Fruit fly (Drosophila melanogaster) whole organism, embryonic: ENCODE data around the gene CG12766.

Source experiments
- BtbVII ChIP-seq: fragments of 200-800 bp; sonication (Bioruptor generic); optimal IDR thresholded peaks from 3 replicates; lab custom pipeline; 2017; ENCODE audit warnings: missing biosample characterization, mild to moderate bottlenecking, missing genetic modification characterization
- CG12071 ChIP-seq: fragments of 200-800 bp; sonication (Bioruptor generic); optimal IDR thresholded peaks from 3 replicates; lab custom pipeline; 2018; ENCODE audit warnings: missing biosample characterization, mild to moderate bottlenecking, missing genetic modification characterization
- CG17186 ChIP-seq: fragments of 200-800 bp; sonication (Bioruptor generic); optimal IDR thresholded peaks from 3 replicates; lab custom pipeline; 2017; ENCODE audit warnings: missing biosample characterization, missing genetic modification reagents, missing genetic modification characterization
- CG2678 ChIP-seq: fragments of 200-800 bp; sonication (Bioruptor generic); optimal IDR thresholded peaks from 3 replicates; lab custom pipeline; 2019; ENCODE audit warnings: missing biosample characterization, mild to moderate bottlenecking, missing genetic modification characterization, moderate library complexity
- CG31441 ChIP-seq: fragments of 200-800 bp; sonication (Bioruptor generic); IDR thresholded peaks from 2 replicates; pipeline ENCODE4 v1.3.6; 2022; ENCODE audit warnings: missing biosample characterization, missing genetic modification characterization
- CG3163 ChIP-seq: fragments of 200-800 bp; sonication (Bioruptor generic); optimal IDR thresholded peaks from 3 replicates; lab custom pipeline; 2016; ENCODE audit warnings: missing biosample characterization, missing genetic modification characterization
- CG32772 ChIP-seq: fragments of 200-800 bp; sonication (Bioruptor generic); IDR thresholded peaks from 2 replicates; pipeline ENCODE4 v1.3.6; 2022; ENCODE audit warnings: missing biosample characterization, missing genetic modification characterization
- CG6683 ChIP-seq: fragments of 200-800 bp; sonication (Bioruptor generic); optimal IDR thresholded peaks from 2 replicates; lab custom pipeline; 2017; ENCODE audit warnings: missing biosample characterization, mild to moderate bottlenecking, missing genetic modification characterization, missing genetic modification reagents
- CG7271 ChIP-seq: fragments of 200-800 bp; sonication (Bioruptor generic); optimal IDR thresholded peaks from 2 replicates; lab custom pipeline; 2018; ENCODE audit warnings: missing biosample characterization, mild to moderate bottlenecking, missing genetic modification characterization, moderate library complexity
- CG7372 ChIP-seq: fragments of 200-800 bp; sonication (Bioruptor generic); IDR thresholded peaks from 2 replicates; pipeline ENCODE4 v1.3.6; 2022; ENCODE audit warnings: missing biosample characterization, missing genetic modification characterization
- CG7928 ChIP-seq: fragments of 200-800 bp; sonication (Bioruptor generic); optimal IDR thresholded peaks from 2 replicates; lab custom pipeline; 2017; ENCODE audit warnings: missing biosample characterization, mild to moderate bottlenecking, missing genetic modification characterization
- CG8089 ChIP-seq: fragments of 200-800 bp; sonication (Bioruptor generic); optimal IDR thresholded peaks from 3 replicates; lab custom pipeline; 2016; ENCODE audit warnings: missing biosample characterization, missing genetic modification characterization
- CG8924 ChIP-seq: fragments of 200-800 bp; optimal IDR thresholded peaks from 3 replicates; lab custom pipeline; 2019; ENCODE audit warnings: missing biosample characterization, mild to moderate bottlenecking, missing genetic modification characterization, moderate library complexity
- CG9609 ChIP-seq: fragments of 200-800 bp; sonication (Bioruptor generic); optimal IDR thresholded peaks from 3 replicates; lab custom pipeline; 2016; ENCODE audit warnings: missing biosample characterization, missing genetic modification characterization
- Camta ChIP-seq: fragments of 200-800 bp; sonication (Bioruptor generic); optimal IDR thresholded peaks from 2 replicates; lab custom pipeline; 2016; ENCODE audit warnings: missing biosample characterization, missing genetic modification characterization
- CrebB ChIP-seq: fragments of 200-800 bp; sonication (Bioruptor generic); optimal IDR thresholded peaks from 3 replicates; lab custom pipeline; 2018; ENCODE audit warnings: missing biosample characterization, mild to moderate bottlenecking, missing genetic modification characterization
- Dek ChIP-seq: fragments of 200-800 bp; sonication (Bioruptor generic); optimal IDR thresholded peaks from 3 replicates; lab custom pipeline; 2019; ENCODE audit warnings: missing biosample characterization, mild to moderate bottlenecking, missing genetic modification characterization, moderate library complexity
- Dip2 ChIP-seq: fragments of 200-800 bp; sonication (Bioruptor generic); IDR thresholded peaks from 2 replicates; pipeline ENCODE4 v1.3.6; 2022; ENCODE audit warnings: missing biosample characterization, missing genetic modification characterization
- Drgx ChIP-seq: fragments of 200-800 bp; sonication (Bioruptor generic); IDR thresholded peaks from 2 replicates; pipeline ENCODE4 v1.3.6; 2022; ENCODE audit warnings: missing biosample characterization, missing genetic modification characterization
- Ets65A ChIP-seq: fragments of 200-800 bp; sonication (Bioruptor generic); peaks from one replicate; lab custom pipeline; 2016; ENCODE audit warnings: missing biosample characterization, missing genetic modification characterization
- Fer1 ChIP-seq: fragments of 200-800 bp; sonication (Bioruptor generic); optimal IDR thresholded peaks from 2 replicates; lab custom pipeline; 2017; ENCODE audit warnings: missing biosample characterization, mild to moderate bottlenecking, missing genetic modification characterization
- Hand ChIP-seq: fragments of 200-800 bp; sonication (Bioruptor generic); optimal IDR thresholded peaks from 2 replicates; lab custom pipeline; 2017; ENCODE audit warnings: mild to moderate bottlenecking, missing biosample characterization, missing genetic modification reagents, missing genetic modification characterization
- Hr78 ChIP-seq, 2 experiments: fragments of 200-800 bp in 1 of 2; fragments of >200 bp in 1 of 2; sonication (Bioruptor generic) in 1 of 2; optimal IDR thresholded peaks; 2 replicates each; lab custom pipeline; 2017 to 2019; ENCODE audit warnings: missing biosample characterization in 2 of 2, missing genetic modification characterization in 2 of 2, mild to moderate bottlenecking in 1 of 2, moderate library complexity in 1 of 2
- Med ChIP-seq: fragments of 200-800 bp; sonication (Bioruptor generic); peaks from one replicate; lab custom pipeline; 2016; ENCODE audit warnings: missing biosample characterization, missing genetic modification characterization, mild to moderate bottlenecking, inconsistent platforms, moderate library complexity
- PHDP ChIP-seq: fragments of 200-800 bp; sonication (Bioruptor generic); optimal IDR thresholded peaks from 3 replicates; lab custom pipeline; 2018; ENCODE audit warnings: missing biosample characterization, mild to moderate bottlenecking, missing genetic modification characterization, moderate library complexity
- Pdp1 ChIP-seq, 2 experiments: fragments of 200-800 bp; sonication (Bioruptor generic); optimal IDR thresholded peaks; 3 replicates each; lab custom pipeline; 2016; ENCODE audit warnings: missing biosample characterization in 2 of 2, missing genetic modification characterization in 2 of 2, mild to moderate bottlenecking in 1 of 2, moderate library complexity in 1 of 2
- Scr ChIP-seq: fragments of 200-800 bp; sonication (Bioruptor generic); IDR thresholded peaks from 2 replicates; pipeline ENCODE4 v1.3.6; 2022; ENCODE audit warnings: missing biosample characterization, missing genetic modification characterization; ENCODE audit not compliant: partially characterized antibody
- Trl ChIP-seq, 3 experiments: fragments of >200 bp in 2 of 3; fragments of 200-800 bp in 1 of 3; sonication (Bioruptor generic) in 1 of 3; optimal IDR thresholded peaks; 2 replicates in 1 of 3; 3 replicates in 2 of 3; lab custom pipeline; 2016 to 2017; ENCODE audit warnings: missing biosample characterization in 1 of 3, missing genetic modification characterization in 1 of 3
- ase ChIP-seq: fragments of 200-800 bp; sonication (Bioruptor generic); IDR thresholded peaks from 3 replicates; pipeline ENCODE4 v1.3.6; 2022; ENCODE audit warnings: missing biosample characterization, missing genetic modification characterization
- corto ChIP-seq: fragments of 200-800 bp; sonication (Bioruptor generic); optimal IDR thresholded peaks from 2 replicates; lab custom pipeline; 2016; ENCODE audit warnings: missing biosample characterization, mild to moderate bottlenecking, missing genetic modification characterization, moderate library complexity
- danr ChIP-seq: fragments of 200-800 bp; sonication (Bioruptor generic); IDR thresholded peaks from 2 replicates; pipeline ENCODE4 v1.3.6; 2022; ENCODE audit warnings: missing biosample characterization, missing genetic modification characterization
- fd96Cb ChIP-seq: fragments of 200-800 bp; sonication (Bioruptor generic); optimal IDR thresholded peaks from 2 replicates; lab custom pipeline; 2018; ENCODE audit warnings: missing biosample characterization, mild to moderate bottlenecking, missing genetic modification characterization, moderate library complexity
- grn ChIP-seq: fragments of 200-800 bp; sonication (Bioruptor generic); optimal IDR thresholded peaks from 3 replicates; lab custom pipeline; 2017; ENCODE audit warnings: missing biosample characterization, missing genetic modification characterization
- ham ChIP-seq: fragments of 200-800 bp; sonication (Bioruptor generic); IDR thresholded peaks from 2 replicates; pipeline ENCODE4 v1.3.6; 2022; ENCODE audit warnings: missing biosample characterization, missing genetic modification characterization
- ind ChIP-seq: fragments of 200-800 bp; sonication (Bioruptor generic); optimal IDR thresholded peaks from 3 replicates; lab custom pipeline; 2016; ENCODE audit warnings: missing biosample characterization, missing genetic modification characterization
- mirr ChIP-seq: fragments of 200-800 bp; sonication (Bioruptor generic); optimal IDR thresholded peaks from 3 replicates; lab custom pipeline; 2018; ENCODE audit warnings: missing biosample characterization, mild to moderate bottlenecking, missing genetic modification characterization
- nau ChIP-seq: fragments of 200-800 bp; sonication (Bioruptor generic); optimal IDR thresholded peaks from 3 replicates; lab custom pipeline; 2017; ENCODE audit warnings: missing biosample characterization, mild to moderate bottlenecking, missing genetic modification characterization, missing genetic modification reagents
- prd ChIP-seq, 3 experiments: fragments of >200 bp in 2 of 3; fragments of 200-800 bp in 1 of 3; sonication (Bioruptor generic) in 1 of 3; optimal IDR thresholded peaks in 2 of 3; IDR thresholded peaks in 1 of 3; 2 replicates in 2 of 3; 3 replicates in 1 of 3; pipeline versions ENCODE4 v1.3.6 to Lab custom; 2017 to 2022; ENCODE audit warnings: missing biosample characterization in 1 of 3, missing genetic modification characterization in 1 of 3
- ranshi ChIP-seq: fragments of 200-800 bp; sonication (Bioruptor generic); IDR thresholded peaks from 2 replicates; pipeline ENCODE4 v1.3.6; 2022; ENCODE audit warnings: missing biosample characterization, missing genetic modification characterization
- schlank ChIP-seq: fragments of 200-800 bp; sonication (Bioruptor generic); optimal IDR thresholded peaks from 2 replicates; lab custom pipeline; 2018; ENCODE audit warnings: missing biosample characterization, mild to moderate bottlenecking, missing genetic modification characterization
- sens ChIP-seq: fragments of 200-800 bp; sonication (Bioruptor generic); peaks from one replicate; lab custom pipeline; 2016; ENCODE audit warnings: missing biosample characterization, missing genetic modification characterization
- sens-2 ChIP-seq: fragments of 200-800 bp; sonication (Bioruptor generic); IDR thresholded peaks from 2 replicates; pipeline ENCODE4 v1.3.6; 2022; ENCODE audit warnings: missing biosample characterization, missing genetic modification characterization
- slbo ChIP-seq: fragments of 200-800 bp; sonication (Bioruptor generic); IDR thresholded peaks from 2 replicates; pipeline ENCODE4 v1.3.6; 2022; ENCODE audit warnings: missing biosample characterization, missing genetic modification characterization
- stwl ChIP-seq: fragments of 200-800 bp; sonication (Bioruptor generic); optimal IDR thresholded peaks from 3 replicates; lab custom pipeline; 2018; ENCODE audit warnings: missing biosample characterization, mild to moderate bottlenecking, missing genetic modification characterization, moderate library complexity
- tll ChIP-seq, 2 experiments: fragments of 200-800 bp in 1 of 2; fragments of >200 bp in 1 of 2; sonication (Bioruptor generic) in 1 of 2; optimal IDR thresholded peaks; 2 replicates each; lab custom pipeline; 2017 to 2019; ENCODE audit warnings: missing biosample characterization in 2 of 2, missing genetic modification characterization in 2 of 2, mild to moderate bottlenecking in 1 of 2, moderate library complexity in 1 of 2
- twi ChIP-seq: fragments of 200-800 bp; optimal IDR thresholded peaks from 2 replicates; lab custom pipeline; 2019; ENCODE audit warnings: missing biosample characterization, mild to moderate bottlenecking, missing genetic modification characterization, moderate library complexity

The CG12766 gene

DNA sequence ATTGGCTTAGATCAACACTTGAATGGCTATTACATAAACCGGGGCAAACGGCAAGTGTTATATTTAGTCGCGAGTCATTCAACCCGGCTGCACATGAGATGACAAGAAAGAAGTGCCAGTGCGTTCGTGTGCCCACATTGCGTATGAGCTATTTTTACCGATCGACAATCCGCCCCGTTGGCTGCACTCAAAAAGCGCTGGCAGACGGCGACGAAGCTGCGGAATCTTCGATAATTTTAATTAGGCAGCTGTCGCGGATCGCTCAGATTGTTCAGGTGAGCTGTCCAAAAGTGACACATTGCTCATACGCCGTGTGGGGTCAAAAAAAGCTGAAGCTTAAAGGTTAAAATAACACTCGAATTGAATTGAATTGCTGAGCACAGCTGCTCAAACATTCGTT, 5.8 kb downstream of the CG12766 start:
- TF ChIP-seq CG7372 = peak; percentile 77
- TF ChIP-seq CG12071 = no peak
- no peak for TF ChIP-seq twi (tag; lab: Kevin White, UChicago)
- no peak for TF ChIP-seq danr
- TF ChIP-seq ind (GFP tag; lab: Kevin White, UChicago) = no peak
- no peak for TF ChIP-seq CG9609
- TF ChIP-seq prd (optimal IDR thresholded peaks at IDR 0.05; lab: Kevin White, UChicago) = no peak
- TF ChIP-seq prd (GFP tag; IDR thresholded peaks at IDR 0.05; lab: Robert Waterston, UW) = peak; percentile 15; the same call in 1 of the 3 replicates
- TF ChIP-seq CG6683 (GFP tag; lab: Kevin White, UChicago) = no peak
- TF ChIP-seq CG3163 (GFP tag; lab: Kevin White, UChicago) = no peak
- TF ChIP-seq nau = peak; percentile 82
- peak in 1 of 2 experiments; percentile 58 for TF ChIP-seq Pdp1 (GFP tag; optimal IDR thresholded peaks at IDR 0.05; lab: Kevin White, UChicago)
- no peak for TF ChIP-seq tll (GFP tag; optimal IDR thresholded peaks at IDR 0.05; lab: Kevin White, UChicago)
- TF ChIP-seq ham (GFP tag; lab: Robert Waterston, UW) = no peak
- TF ChIP-seq CG2678 (tag; lab: Kevin White, UChicago) = no peak
- TF ChIP-seq CG7271 (tag; lab: Kevin White, UChicago) = no peak
- peak; percentile 70 for TF ChIP-seq sens (GFP tag; lab: Kevin White, UChicago)
- peak in 1 of 2 experiments; percentile 27 for TF ChIP-seq Hr78 (GFP tag; optimal IDR thresholded peaks at IDR 0.05; lab: Kevin White, UChicago)
- no peak for TF ChIP-seq Camta (GFP tag; lab: Kevin White, UChicago)
- no peak for TF ChIP-seq fd96Cb (tag; lab: Kevin White, UChicago)

- TF ChIP-seq Drgx (GFP tag; lab: Robert Waterston, UW) (peak; percentile 79), corto (no peak), ase (GFP tag; lab: Robert Waterston, UW) (no peak), grn (GFP tag; lab: Kevin White, UChicago) (no peak), stwl (tag; lab: Kevin White, UChicago) (no peak), Trl (optimal IDR thresholded peaks at IDR 0.05; lab: Kevin White, UChicago) (peak in 1 of 2 experiments; percentile 31), Trl (GFP tag; optimal IDR thresholded peaks at IDR 0.05; lab: Kevin White, UChicago) (no peak), slbo (0 out of 2 replicates have a peak, but pooled peaks have one; percentile 12), Dip2 (GFP tag; lab: Robert Waterston, UW) (no peak), Med (peak; percentile 47), CG32772 (GFP tag; lab: Robert Waterston, UW) (0 out of 2 replicates have a peak, but pooled peaks have one; percentile 24), Ets65A (GFP tag; lab: Kevin White, UChicago) (no peak)
Measured at dm6 chr3L:3933599-3933998, 6.3 kb downstream of the CG12766 start.

dm6 chr3L:3932742-3933289, 7.1 kb downstream of the CG12766 start:
- TF ChIP-seq schlank (peak; percentile 67), CG3163 (GFP tag; lab: Kevin White, UChicago) (no peak), CG7928 (GFP tag; lab: Kevin White, UChicago) (peak; percentile 16), mirr (GFP tag; lab: Kevin White, UChicago) (peak; percentile 27), Hand (peak; percentile 33), CrebB (tag; lab: Kevin White, UChicago) (no peak), sens-2 (GFP tag; lab: Robert Waterston, UW) (no peak), Dek (tag; lab: Kevin White, UChicago) (no peak), Fer1 (GFP tag; lab: Kevin White, UChicago) (peak; percentile 65), fd96Cb (tag; lab: Kevin White, UChicago) (no peak), CG8924 (tag; lab: Kevin White, UChicago) (peak; percentile 8), BtbVII (peak; percentile 54), CG31441 (GFP tag; lab: Robert Waterston, UW) (no peak), ranshi (GFP tag; lab: Robert Waterston, UW) (0 out of 2 replicates have a peak, but pooled peaks have one; percentile 9), Med (peak; percentile 84), Scr (no peak), CG17186 (GFP tag; lab: Kevin White, UChicago) (no peak), PHDP (tag; lab: Kevin White, UChicago) (peak; percentile 61), CG8089 (no peak)
